Fruit fly (Drosophila melanogaster): ENCODE measurements around the gene Nph.

DNA sequence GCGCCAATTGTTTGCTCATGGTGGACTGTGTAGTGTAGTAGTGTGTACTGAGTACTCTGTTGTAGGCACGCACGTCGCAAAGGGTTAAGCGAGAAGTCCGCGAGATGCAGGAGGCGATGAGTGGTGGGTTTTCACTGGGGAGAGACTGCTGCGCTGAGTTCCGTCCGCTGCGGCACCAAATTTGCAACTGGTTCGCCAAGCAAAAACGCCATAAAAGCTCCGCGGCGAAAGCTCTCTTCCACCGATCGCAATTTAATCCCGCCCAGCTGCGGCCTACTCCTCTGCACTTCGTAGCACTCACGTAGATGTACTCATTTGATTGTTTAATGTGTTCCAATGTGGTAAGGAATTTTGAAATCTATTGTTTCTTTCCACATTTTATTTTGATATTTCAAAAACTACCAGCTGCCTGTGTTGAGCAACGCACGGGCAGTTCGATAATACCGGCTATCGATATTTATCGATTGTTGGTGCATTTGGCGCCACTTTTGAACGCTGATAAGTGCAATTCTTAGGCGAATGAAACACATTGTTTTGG is 10.4 kb upstream of the Nph start, which contains the start of gene CG7920:
- TF ChIP-seq CG8478 (optimal IDR thresholded peaks at IDR 0.05) (no peak), CTCF (optimal IDR thresholded peaks at IDR 0.05) (no peak)

Measured in S2 (cell line).